Fruit fly (Drosophila melanogaster) whole organism, embryonic: ENCODE results near the gene Tengl1.

Source experiments
- Ada2b ChIP-seq: fragments of 200-800 bp; sonication (Bioruptor generic); IDR thresholded peaks from 2 replicates; pipeline ENCODE4 v1.3.6; 2022; ENCODE audit warnings: missing biosample characterization, missing genetic modification characterization
- Antp ChIP-seq: fragments of 200-800 bp; sonication (Bioruptor generic); optimal IDR thresholded peaks from 3 replicates; lab custom pipeline; 2016; ENCODE audit warnings: missing biosample characterization, missing genetic modification characterization
- BEAF-32 ChIP-seq: fragments of 200-800 bp; sonication (Bioruptor generic); optimal IDR thresholded peaks from 3 replicates; lab custom pipeline; 2017; ENCODE audit warnings: missing biosample characterization, missing genetic modification characterization, mild to moderate bottlenecking, moderate library complexity, missing genetic modification reagents
- Bdp1 ChIP-seq: fragments of 200-800 bp; sonication (Bioruptor generic); optimal IDR thresholded peaks from 3 replicates; lab custom pipeline; 2016; ENCODE audit warnings: missing biosample characterization, missing genetic modification characterization
- CG10543 ChIP-seq: fragments of 200-800 bp; sonication (Bioruptor generic); optimal IDR thresholded peaks from 3 replicates; lab custom pipeline; 2017; ENCODE audit warnings: missing biosample characterization, mild to moderate bottlenecking, missing genetic modification characterization, moderate library complexity
- CG11560 ChIP-seq: fragments of 200-800 bp; sonication (Bioruptor generic); IDR thresholded peaks from 3 replicates; pipeline ENCODE4 v1.3.6; 2022; ENCODE audit warnings: missing biosample characterization, missing genetic modification characterization
- CG11723 ChIP-seq: fragments of 200-800 bp; sonication (Bioruptor generic); optimal IDR thresholded peaks from 2 replicates; lab custom pipeline; 2017; ENCODE audit warnings: missing biosample characterization, mild to moderate bottlenecking, missing genetic modification characterization
- CG12219 ChIP-seq: fragments of 200-800 bp; sonication (Bioruptor generic); optimal IDR thresholded peaks from 3 replicates; lab custom pipeline; 2018; ENCODE audit warnings: missing biosample characterization, mild to moderate bottlenecking, missing genetic modification characterization
- CG12744 ChIP-seq: fragments of 200-800 bp; sonication (Bioruptor generic); optimal IDR thresholded peaks from 2 replicates; lab custom pipeline; 2016; ENCODE audit warnings: missing biosample characterization, missing genetic modification characterization
- CG14667 ChIP-seq: fragments of 200-800 bp; sonication (Bioruptor generic); IDR thresholded peaks from 2 replicates; pipeline ENCODE4 v1.3.6; 2022; ENCODE audit warnings: missing biosample characterization, missing genetic modification characterization
- CG18599 ChIP-seq: fragments of 200-800 bp; sonication (Bioruptor generic); optimal IDR thresholded peaks from 3 replicates; lab custom pipeline; 2017; ENCODE audit warnings: missing biosample characterization, missing genetic modification characterization, mild to moderate bottlenecking, moderate library complexity, missing genetic modification reagents
- CG4854 ChIP-seq: fragments of 200-800 bp; sonication (Bioruptor generic); optimal IDR thresholded peaks from 2 replicates; lab custom pipeline; 2016; ENCODE audit warnings: missing biosample characterization, missing genetic modification characterization, inconsistent platforms
- CG7271 ChIP-seq: fragments of 200-800 bp; sonication (Bioruptor generic); optimal IDR thresholded peaks from 2 replicates; lab custom pipeline; 2018; ENCODE audit warnings: missing biosample characterization, mild to moderate bottlenecking, missing genetic modification characterization, moderate library complexity
- CG7357 ChIP-seq: fragments of 200-800 bp; sonication (Bioruptor generic); IDR thresholded peaks from 3 replicates; pipeline ENCODE4 v1.3.6; 2022; ENCODE audit warnings: missing biosample characterization, missing genetic modification characterization
- CG7745 ChIP-seq: fragments of 200-800 bp; sonication (Bioruptor generic); optimal IDR thresholded peaks from 2 replicates; lab custom pipeline; 2018; ENCODE audit warnings: missing biosample characterization, mild to moderate bottlenecking, missing genetic modification characterization, moderate library complexity
- CG8388 ChIP-seq: fragments of 200-800 bp; sonication (Bioruptor generic); optimal IDR thresholded peaks from 2 replicates; lab custom pipeline; 2019; ENCODE audit warnings: missing biosample characterization, mild to moderate bottlenecking, missing genetic modification characterization, moderate library complexity
- CG9437 ChIP-seq: fragments of 200-800 bp; sonication (Bioruptor generic); optimal IDR thresholded peaks from 2 replicates; lab custom pipeline; 2018; ENCODE audit warnings: missing biosample characterization, mild to moderate bottlenecking, missing genetic modification characterization
- CkIIα-i1 ChIP-seq: fragments of 200-800 bp; sonication (Bioruptor generic); IDR thresholded peaks from 2 replicates; pipeline ENCODE4 v1.3.6; 2022; ENCODE audit warnings: missing biosample characterization, missing genetic modification characterization
- Dp ChIP-seq: fragments of 200-800 bp; sonication (Bioruptor generic); optimal IDR thresholded peaks from 2 replicates; lab custom pipeline; 2018; ENCODE audit warnings: missing biosample characterization, mild to moderate bottlenecking, missing genetic modification characterization, moderate library complexity
- Ets65A ChIP-seq: fragments of 200-800 bp; sonication (Bioruptor generic); peaks from one replicate; lab custom pipeline; 2016; ENCODE audit warnings: missing biosample characterization, missing genetic modification characterization
- Gug ChIP-seq: fragments of 200-800 bp; sonication (Bioruptor generic); IDR thresholded peaks from 4 replicates; pipeline ENCODE4 v1.3.6; 2022; ENCODE audit warnings: missing biosample characterization, missing genetic modification characterization
- HHEX ChIP-seq: fragments of 200-800 bp; sonication (Bioruptor generic); optimal IDR thresholded peaks from 3 replicates; lab custom pipeline; 2017; ENCODE audit warnings: missing biosample characterization, mild to moderate bottlenecking, missing genetic modification characterization, missing genetic modification reagents
- HLH4C ChIP-seq: fragments of 200-800 bp; sonication (Bioruptor generic); IDR thresholded peaks from 3 replicates; pipeline ENCODE4 v1.3.6; 2022; ENCODE audit warnings: missing biosample characterization, missing genetic modification characterization; ENCODE audit not compliant: partially characterized antibody
- Hr78 ChIP-seq, 2 experiments: fragments of 200-800 bp in 1 of 2; fragments of >200 bp in 1 of 2; sonication (Bioruptor generic) in 1 of 2; optimal IDR thresholded peaks; 2 replicates each; lab custom pipeline; 2017 to 2019; ENCODE audit warnings: missing biosample characterization in 2 of 2, missing genetic modification characterization in 2 of 2, mild to moderate bottlenecking in 1 of 2, moderate library complexity in 1 of 2
- Hsf ChIP-seq: fragments of 200-800 bp; sonication (Bioruptor generic); optimal IDR thresholded peaks from 3 replicates; lab custom pipeline; 2016; ENCODE audit warnings: missing biosample characterization, missing genetic modification characterization
- Lhr ChIP-seq: fragments of 200-800 bp; sonication (Bioruptor generic); optimal IDR thresholded peaks from 3 replicates; lab custom pipeline; 2017; ENCODE audit warnings: mild to moderate bottlenecking, missing biosample characterization, missing genetic modification reagents, missing genetic modification characterization
- Mes4 ChIP-seq: fragments of 200-800 bp; sonication (Bioruptor generic); optimal IDR thresholded peaks from 2 replicates; lab custom pipeline; 2016; ENCODE audit warnings: missing biosample characterization, missing genetic modification characterization
- Mrtf ChIP-seq: fragments of 200-800 bp; sonication (Bioruptor generic); IDR thresholded peaks from 3 replicates; pipeline ENCODE4 v1.3.6; 2022; ENCODE audit warnings: missing biosample characterization, missing genetic modification characterization
- NC2β ChIP-seq: fragments of 200-800 bp; sonication (Bioruptor generic); optimal IDR thresholded peaks from 2 replicates; lab custom pipeline; 2016; ENCODE audit warnings: missing biosample characterization, missing genetic modification characterization
- Opbp ChIP-seq: fragments of 200-800 bp; sonication (Bioruptor generic); IDR thresholded peaks from 3 replicates; pipeline ENCODE4 v1.3.6; 2022; ENCODE audit warnings: missing biosample characterization, missing genetic modification characterization; ENCODE audit not compliant: partially characterized antibody
- Side ChIP-seq: fragments of 200-800 bp; sonication (Bioruptor generic); optimal IDR thresholded peaks from 2 replicates; lab custom pipeline; 2016; ENCODE audit warnings: missing biosample characterization, missing genetic modification characterization
- Six4 ChIP-seq: fragments of 200-800 bp; sonication (Bioruptor generic); optimal IDR thresholded peaks from 2 replicates; lab custom pipeline; 2016; ENCODE audit warnings: missing biosample characterization, missing genetic modification characterization
- Trl ChIP-seq, 3 experiments: fragments of >200 bp in 2 of 3; fragments of 200-800 bp in 1 of 3; sonication (Bioruptor generic) in 1 of 3; optimal IDR thresholded peaks; 2 replicates in 1 of 3; 3 replicates in 2 of 3; lab custom pipeline; 2016 to 2017; ENCODE audit warnings: missing biosample characterization in 1 of 3, missing genetic modification characterization in 1 of 3
- aop ChIP-seq: fragments of 200-800 bp; sonication (Bioruptor generic); IDR thresholded peaks from 2 replicates; pipeline ENCODE4 v1.3.6; 2022; ENCODE audit warnings: missing biosample characterization, missing genetic modification characterization
- cwo ChIP-seq: fragments of 200-800 bp; sonication (Bioruptor generic); optimal IDR thresholded peaks from 3 replicates; lab custom pipeline; 2017; ENCODE audit warnings: missing biosample characterization, missing genetic modification characterization, mild to moderate bottlenecking, moderate library complexity, missing genetic modification reagents
- fru ChIP-seq: fragments of >200 bp; optimal IDR thresholded peaks from 2 replicates; lab custom pipeline; 2017
- gcm ChIP-seq: fragments of 200-800 bp; sonication (Bioruptor generic); optimal IDR thresholded peaks from 2 replicates; lab custom pipeline; 2019; ENCODE audit warnings: missing biosample characterization, mild to moderate bottlenecking, missing genetic modification characterization, moderate library complexity
- ind ChIP-seq: fragments of 200-800 bp; sonication (Bioruptor generic); optimal IDR thresholded peaks from 3 replicates; lab custom pipeline; 2016; ENCODE audit warnings: missing biosample characterization, missing genetic modification characterization
- jing ChIP-seq: fragments of 200-800 bp; sonication (Bioruptor generic); optimal IDR thresholded peaks from 2 replicates; lab custom pipeline; 2018; ENCODE audit warnings: missing biosample characterization, mild to moderate bottlenecking, missing genetic modification characterization
- jumu ChIP-seq: fragments of 200-800 bp; sonication (Bioruptor generic); optimal IDR thresholded peaks from 3 replicates; lab custom pipeline; 2016; ENCODE audit warnings: missing biosample characterization, missing genetic modification characterization
- lmd ChIP-seq: fragments of 200-800 bp; sonication (Bioruptor generic); IDR thresholded peaks from 2 replicates; pipeline ENCODE4 v1.3.6; 2022; ENCODE audit warnings: missing biosample characterization, missing genetic modification characterization
- lov ChIP-seq, 2 experiments: fragments of 200-800 bp in 1 of 2; fragments of >200 bp in 1 of 2; sonication (Bioruptor generic) in 1 of 2; IDR thresholded peaks in 1 of 2; optimal IDR thresholded peaks in 1 of 2; 2 replicates in 1 of 2; 3 replicates in 1 of 2; pipeline versions ENCODE4 v1.3.6 to Lab custom; 2017 to 2022; ENCODE audit warnings: missing biosample characterization in 1 of 2, missing genetic modification characterization in 1 of 2
- pho ChIP-seq: fragments of 200-800 bp; sonication (Bioruptor generic); optimal IDR thresholded peaks from 2 replicates; lab custom pipeline; 2016; ENCODE audit warnings: missing biosample characterization, missing genetic modification characterization
- psq ChIP-seq: fragments of 200-800 bp; sonication (Bioruptor generic); optimal IDR thresholded peaks from 2 replicates; lab custom pipeline; 2017; ENCODE audit warnings: missing biosample characterization, missing genetic modification characterization
- pum ChIP-seq: fragments of 200-800 bp; sonication (Bioruptor generic); optimal IDR thresholded peaks from 2 replicates; lab custom pipeline; 2016; ENCODE audit warnings: missing biosample characterization, missing genetic modification characterization
- unc-4 ChIP-seq: fragments of 200-800 bp; sonication (Bioruptor generic); IDR thresholded peaks from 2 replicates; pipeline ENCODE4 v1.3.6; 2022; ENCODE audit warnings: missing biosample characterization, missing genetic modification characterization; ENCODE audit not compliant: partially characterized antibody
- vvl ChIP-seq: fragments of 200-800 bp; sonication (Bioruptor generic); IDR thresholded peaks from 2 replicates; pipeline ENCODE4 v1.3.6; 2022; ENCODE audit warnings: missing biosample characterization, missing genetic modification characterization
- wdn ChIP-seq: fragments of 200-800 bp; sonication (Bioruptor generic); IDR thresholded peaks from 2 replicates; pipeline ENCODE4 v1.3.6; 2022; ENCODE audit warnings: missing biosample characterization, missing genetic modification characterization
- zen ChIP-seq: fragments of 200-800 bp; sonication (Bioruptor generic); optimal IDR thresholded peaks from 3 replicates; lab custom pipeline; 2018; ENCODE audit warnings: missing biosample characterization, mild to moderate bottlenecking, missing genetic modification characterization, moderate library complexity

The Tengl1 gene

dm6 chr2L:2201107-2201561 lies 39.3 kb downstream of the Tengl1 start (continued):
- peak; percentile 29 for TF ChIP-seq Bdp1 (GFP tag; lab: Kevin White, UChicago)
- TF ChIP-seq CG10543 (GFP tag; lab: Kevin White, UChicago), result peak; percentile 26
- peak; percentile 90 for TF ChIP-seq CG8388 (GFP tag; lab: Kevin White, UChicago)
- TF ChIP-seq lmd (GFP tag; lab: Robert Waterston, UW), result peak; percentile 68; the same call in 1 of the 2 replicates
- TF ChIP-seq CG11560, result no peak
- TF ChIP-seq zen (tag; lab: Kevin White, UChicago), result peak; percentile 76
- TF ChIP-seq CG7271 (tag; lab: Kevin White, UChicago), result peak; percentile 6
- peak in 1 of 2 experiments; percentile 43 for TF ChIP-seq Trl (optimal IDR thresholded peaks at IDR 0.05; lab: Kevin White, UChicago)
- TF ChIP-seq Trl (GFP tag; optimal IDR thresholded peaks at IDR 0.05; lab: Kevin White, UChicago), result peak; percentile 69
- TF ChIP-seq CG7745 (tag; lab: Kevin White, UChicago), result peak; percentile 51
- TF ChIP-seq Side (GFP tag; lab: Kevin White, UChicago), result peak; percentile 66
- no peak for TF ChIP-seq fru (lab: Kevin White, UChicago)
- peak; percentile 54 for TF ChIP-seq Antp (GFP tag; lab: Kevin White, UChicago)
- peak; percentile 85 for TF ChIP-seq Six4 (GFP tag; lab: Kevin White, UChicago)
- no peak for TF ChIP-seq Dp
- peak; percentile 83 for TF ChIP-seq CG11723 (GFP tag; lab: Kevin White, UChicago)
- TF ChIP-seq CG4854, result peak; percentile 47
- TF ChIP-seq CG12219 (GFP tag; lab: Kevin White, UChicago), result peak; percentile 77
- no peak for TF ChIP-seq unc-4 (GFP tag; lab: Robert Waterston, UW)
- TF ChIP-seq psq (GFP tag; lab: Kevin White, UChicago), result no peak
- TF ChIP-seq pum, result peak; percentile 74
- no peak for TF ChIP-seq BEAF-32 (GFP tag; lab: Kevin White, UChicago)
- TF ChIP-seq CG7357 (GFP tag; lab: Robert Waterston, UW), result no peak; the same call in 2 of the 3 replicates
- TF ChIP-seq gcm (GFP tag; lab: Kevin White, UChicago), result peak; percentile 86
- TF ChIP-seq NC2β (GFP tag; lab: Kevin White, UChicago), result peak; percentile 73
- TF ChIP-seq vvl (GFP tag; lab: Robert Waterston, UW), result peak; percentile 87
- TF ChIP-seq Gug (GFP tag; lab: Robert Waterston, UW), result peak; percentile 42; the same call in 2 of the 4 replicates
- no peak for TF ChIP-seq pho (GFP tag; lab: Kevin White, UChicago)
- peak in 1 of 2 experiments; percentile 67 for TF ChIP-seq Hr78 (GFP tag; optimal IDR thresholded peaks at IDR 0.05; lab: Kevin White, UChicago)
- peak; percentile 52 for TF ChIP-seq jing (GFP tag; lab: Kevin White, UChicago)
- peak; percentile 73; the same call in 1 of the 2 replicates for TF ChIP-seq aop
- TF ChIP-seq Mrtf (GFP tag; lab: Robert Waterston, UW), result peak; percentile 48; the same call in 2 of the 3 replicates
- peak; percentile 64 for TF ChIP-seq HHEX (GFP tag; lab: Kevin White, UChicago)
- no peak for TF ChIP-seq lov (optimal IDR thresholded peaks at IDR 0.05; lab: Kevin White, UChicago)
- TF ChIP-seq lov (GFP tag; IDR thresholded peaks at IDR 0.05; lab: Robert Waterston, UW), result peak; percentile 72; the same call in 1 of the 3 replicates
- peak; percentile 45; the same call in 1 of the 2 replicates for TF ChIP-seq CG14667 (GFP tag; lab: Robert Waterston, UW)
- TF ChIP-seq Ada2b, result peak; percentile 52
- TF ChIP-seq Ets65A, result peak; percentile 94
- TF ChIP-seq jumu, result peak; percentile 60
- peak; percentile 50 for TF ChIP-seq cwo (GFP tag; lab: Kevin White, UChicago)
- no peak for TF ChIP-seq HLH4C (GFP tag; lab: Robert Waterston, UW)
- TF ChIP-seq wdn, result no peak
- TF ChIP-seq CG12744 (GFP tag; lab: Kevin White, UChicago), result no peak
- no peak for TF ChIP-seq Opbp (GFP tag; lab: Robert Waterston, UW)
- TF ChIP-seq ind, result peak; percentile 69
- TF ChIP-seq Mes4 (GFP tag; lab: Kevin White, UChicago), result peak; percentile 75
- TF ChIP-seq CkIIα-i1 (GFP tag; lab: Robert Waterston, UW), result no peak
- TF ChIP-seq Hsf, result peak; percentile 85
- TF ChIP-seq CG18599 (GFP tag; lab: Kevin White, UChicago), result peak; percentile 65
- TF ChIP-seq Lhr (GFP tag; lab: Kevin White, UChicago), result peak; percentile 86
- peak; percentile 70 for TF ChIP-seq CG9437 (GFP tag; lab: Kevin White, UChicago)
